Worm (Caenorhabditis elegans) whole organism, young adult: Measurements from ENCODE around the gene srh-46.
A peak's percentile ranks its signal among the peaks of the same experiment; 100 is the strongest.

Experiments
- B0035.1 ChIP-seq: sonication (generic microtip); optimal IDR thresholded peaks from 2 replicates; lab custom pipeline; 2016; ENCODE audit warnings: missing genetic modification characterization, mild to moderate bottlenecking, missing compliant biosample characterization, missing genotype, missing genetic modification reagents
- D2030.7 ChIP-seq: fragments of 200-800 bp; sonication (Bioruptor generic); IDR thresholded peaks from 2 replicates; pipeline ENCODE4 v1.3.6; 2022; ENCODE audit warnings: missing genetic modification reagents, missing genetic modification characterization, missing compliant biosample characterization
- F37B4.10 ChIP-seq: fragments of 200-800 bp; sonication (Bioruptor generic); IDR thresholded peaks from 2 replicates; pipeline ENCODE4 v1.3.6; 2022; ENCODE audit warnings: missing genetic modification characterization, missing compliant biosample characterization
- F39B2.1 ChIP-seq: fragments of 200-800 bp; sonication (Bioruptor generic); IDR thresholded peaks from 2 replicates; pipeline ENCODE4 v1.3.6; 2022; ENCODE audit warnings: missing genetic modification reagents, missing genetic modification characterization, missing compliant biosample characterization
- K11D2.4 ChIP-seq: fragments of 200-800 bp; sonication (Bioruptor generic); IDR thresholded peaks from 2 replicates; pipeline ENCODE4 v1.3.6; 2022; ENCODE audit warnings: missing genetic modification reagents, missing genetic modification characterization, missing compliant biosample characterization
- Y53G8AR.9 ChIP-seq: fragments of 200-800 bp; sonication (Bioruptor generic); conservative IDR thresholded peaks from 2 replicates; pipeline ENCODE4 v1.3.6; 2022; ENCODE audit warnings: missing genetic modification reagents, missing genetic modification characterization, missing compliant biosample characterization
- Y56A3A.18 ChIP-seq: fragments of 200-800 bp; sonication (Bioruptor generic); IDR thresholded peaks from 2 replicates; pipeline ENCODE4 v1.3.6; 2022; ENCODE audit warnings: missing genetic modification reagents, missing genetic modification characterization, missing compliant biosample characterization
- Y67H2A.10 ChIP-seq: fragments of 200-800 bp; sonication (Bioruptor generic); conservative IDR thresholded peaks from 2 replicates; pipeline ENCODE4 v1.3.6; 2022; ENCODE audit warnings: missing genetic modification reagents, missing genetic modification characterization, missing compliant biosample characterization
- Y79H2A.3 ChIP-seq: fragments of 200-800 bp; sonication (Bioruptor generic); conservative IDR thresholded peaks from 2 replicates; pipeline ENCODE4 v1.3.6; 2022; ENCODE audit warnings: missing genetic modification reagents, missing genetic modification characterization, missing compliant biosample characterization
- Y95B8A.8 ChIP-seq: fragments of 200-800 bp; sonication (Bioruptor generic); IDR thresholded peaks from 2 replicates; pipeline ENCODE4 v1.3.6; 2022; ENCODE audit warnings: missing genetic modification reagents, missing genetic modification characterization, missing compliant biosample characterization
- cebp-2 ChIP-seq: fragments of 200-800 bp; sonication (Bioruptor generic); IDR thresholded peaks from 2 replicates; pipeline ENCODE4 v1.3.6; 2022; ENCODE audit warnings: missing genetic modification characterization, missing compliant biosample characterization
- ceh-100 ChIP-seq: fragments of 200-800 bp; sonication (Bioruptor generic); IDR thresholded peaks from 2 replicates; pipeline ENCODE4 v1.3.6; 2022; ENCODE audit warnings: missing genetic modification reagents, missing genetic modification characterization, missing compliant biosample characterization
- ceh-58 ChIP-seq: fragments of 200-800 bp; sonication (Bioruptor generic); IDR thresholded peaks from 2 replicates; pipeline ENCODE4 v1.3.6; 2022; ENCODE audit warnings: missing genetic modification characterization, missing compliant biosample characterization
- ceh-91 ChIP-seq: fragments of 200-800 bp; sonication (Bioruptor generic); IDR thresholded peaks from 2 replicates; pipeline ENCODE4 v1.3.6; 2022; ENCODE audit warnings: missing genetic modification reagents, missing genetic modification characterization, missing compliant biosample characterization
- dox-1 ChIP-seq: fragments of 200-800 bp; sonication (Bioruptor generic); IDR thresholded peaks from 2 replicates; pipeline ENCODE4 v1.3.6; 2022; ENCODE audit warnings: missing genetic modification reagents, missing genetic modification characterization, missing compliant biosample characterization
- egrh-3 ChIP-seq: fragments of 200-800 bp; sonication (Bioruptor generic); IDR thresholded peaks from 2 replicates; pipeline ENCODE4 v1.3.6; 2022; ENCODE audit warnings: missing genetic modification reagents, missing genetic modification characterization, missing compliant biosample characterization
- ekl-4 ChIP-seq: fragments of 200-800 bp; sonication (Bioruptor generic); IDR thresholded peaks from 2 replicates; pipeline ENCODE4 v1.3.6; 2022; ENCODE audit warnings: missing genetic modification reagents, missing genetic modification characterization, missing compliant biosample characterization
- him-1 ChIP-seq: sonication (generic microtip); optimal IDR thresholded peaks from 2 replicates; lab custom pipeline; 2016; ENCODE audit warnings: missing genotype, missing genetic modification reagents, missing genetic modification characterization, missing compliant biosample characterization
- hlh-26 ChIP-seq: fragments of 200-800 bp; sonication (Bioruptor generic); conservative IDR thresholded peaks from 2 replicates; pipeline ENCODE4 v1.3.6; 2022; ENCODE audit warnings: missing genetic modification reagents, missing genetic modification characterization, missing compliant biosample characterization
- hmg-1.2 ChIP-seq: fragments of 200-800 bp; sonication (Bioruptor generic); IDR thresholded peaks from 2 replicates; pipeline ENCODE4 v1.3.6; 2022; ENCODE audit warnings: missing genetic modification reagents, missing genetic modification characterization, missing compliant biosample characterization
- hsf-1 ChIP-seq: fragments of 200-800 bp; sonication (Bioruptor generic); IDR thresholded peaks from 2 replicates; pipeline ENCODE4 v1.3.6; 2022; ENCODE audit warnings: missing genetic modification reagents, missing genetic modification characterization, missing compliant biosample characterization
- lag-1 ChIP-seq: fragments of 200-800 bp; sonication (Bioruptor generic); IDR thresholded peaks from 2 replicates; pipeline ENCODE4 v1.3.6; 2022; ENCODE audit warnings: missing genetic modification reagents, missing genetic modification characterization, missing compliant biosample characterization
- lin-26 ChIP-seq: fragments of 200-800 bp; sonication (Bioruptor generic); IDR thresholded peaks from 2 replicates; pipeline ENCODE4 v1.3.6; 2022; ENCODE audit warnings: missing genetic modification reagents, missing genetic modification characterization, missing compliant biosample characterization
- lin-40 ChIP-seq: sonication (generic microtip); optimal IDR thresholded peaks from 2 replicates; lab custom pipeline; 2016; ENCODE audit warnings: missing genetic modification characterization, mild to moderate bottlenecking, missing compliant biosample characterization, missing genotype, missing genetic modification reagents
- madf-10 ChIP-seq: sonication (generic microtip); optimal IDR thresholded peaks from 2 replicates; lab custom pipeline; 2016; ENCODE audit warnings: mild to moderate bottlenecking, missing genetic modification characterization, missing compliant biosample characterization
- madf-3 ChIP-seq: fragments of 200-800 bp; sonication (Bioruptor generic); IDR thresholded peaks from 2 replicates; pipeline ENCODE4 v1.3.6; 2022; ENCODE audit warnings: missing genetic modification reagents, missing genetic modification characterization, missing compliant biosample characterization
- madf-6 ChIP-seq: fragments of 200-800 bp; sonication (Bioruptor generic); IDR thresholded peaks from 2 replicates; pipeline ENCODE4 v1.3.6; 2022; ENCODE audit warnings: missing genetic modification reagents, missing genetic modification characterization, missing compliant biosample characterization
- mcd-1 ChIP-seq: fragments of 200-800 bp; sonication (Bioruptor generic); IDR thresholded peaks from 2 replicates; pipeline ENCODE4 v1.3.6; 2022; ENCODE audit warnings: missing genetic modification reagents, missing genetic modification characterization, missing compliant biosample characterization
- mel-28 ChIP-seq: sonication (generic microtip); optimal IDR thresholded peaks from 2 replicates; lab custom pipeline; 2016; ENCODE audit warnings: borderline replicate concordance, mild to moderate bottlenecking, missing genetic modification characterization, missing compliant biosample characterization
- nhr-120 ChIP-seq: fragments of 200-800 bp; sonication (Bioruptor generic); IDR thresholded peaks from 2 replicates; pipeline ENCODE4 v1.3.6; 2022; ENCODE audit warnings: missing genetic modification characterization, missing compliant biosample characterization
- nhr-179 ChIP-seq: sonication (generic microtip); optimal IDR thresholded peaks from 2 replicates; lab custom pipeline; 2016; ENCODE audit warnings: mild to moderate bottlenecking, missing genetic modification characterization, missing compliant biosample characterization
- pbrm-1 ChIP-seq: fragments of 200-800 bp; sonication (Bioruptor generic); IDR thresholded peaks from 2 replicates; pipeline ENCODE4 v1.3.6; 2022; ENCODE audit warnings: missing genetic modification reagents, missing genetic modification characterization, missing compliant biosample characterization
- rcor-1 ChIP-seq: fragments of 200-800 bp; sonication (Bioruptor generic); IDR thresholded peaks from 2 replicates; pipeline ENCODE4 v1.3.6; 2022; ENCODE audit warnings: missing genetic modification reagents, missing genetic modification characterization, missing compliant biosample characterization
- sdz-38 ChIP-seq: sonication (generic microtip); optimal IDR thresholded peaks from 2 replicates; lab custom pipeline; 2016; ENCODE audit warnings: missing genotype, missing genetic modification characterization, missing compliant biosample characterization
- somi-1 ChIP-seq: fragments of 200-800 bp; sonication (Bioruptor generic); optimal IDR thresholded peaks from 2 replicates; lab custom pipeline; 2018; ENCODE audit warnings: mild to moderate bottlenecking, missing genetic modification characterization, missing compliant biosample characterization
- tbp1 ChIP-seq: fragments of 200-800 bp; sonication (Bioruptor generic); optimal IDR thresholded peaks from 2 replicates; lab custom pipeline; 2018; ENCODE audit warnings: mild to moderate bottlenecking, missing genetic modification characterization, missing compliant biosample characterization
- tlf-1 ChIP-seq: fragments of 200-800 bp; sonication (Bioruptor generic); optimal IDR thresholded peaks from 2 replicates; lab custom pipeline; 2018; ENCODE audit warnings: mild to moderate bottlenecking, missing genetic modification characterization, missing compliant biosample characterization
- unc-130 ChIP-seq: sonication (generic microtip); optimal IDR thresholded peaks from 2 replicates; lab custom pipeline; 2016; ENCODE audit warnings: missing genetic modification reagents, missing genetic modification characterization, missing compliant biosample characterization
- unc-62 ChIP-seq: fragments of 150-350 bp; optimal IDR thresholded peaks from 2 replicates; lab custom pipeline; 2014; ENCODE audit warnings: missing biosample characterization, missing genetic modification reagents, missing genetic modification characterization
- zim-3 ChIP-seq: sonication (generic microtip); optimal IDR thresholded peaks from 2 replicates; lab custom pipeline; 2017; ENCODE audit warnings: mild to moderate bottlenecking, missing genetic modification characterization, moderate library complexity, missing compliant biosample characterization
- ztf-25 ChIP-seq: fragments of 200-800 bp; sonication (Bioruptor generic); IDR thresholded peaks from 2 replicates; pipeline ENCODE4 v1.3.6; 2022; ENCODE audit warnings: missing genetic modification reagents, missing genetic modification characterization, missing compliant biosample characterization
- ztf-28 ChIP-seq: fragments of 200-800 bp; sonication (Bioruptor generic); IDR thresholded peaks from 2 replicates; pipeline ENCODE4 v1.3.6; 2022; ENCODE audit warnings: missing genetic modification reagents, missing genetic modification characterization, missing compliant biosample characterization

srh-46 gene

ce11 chrV:11331811-11332210 is 29.1 kb upstream of the srh-46 start:
- peak; percentile 51 for TF ChIP-seq D2030.7
- TF ChIP-seq nhr-120 = peak; percentile 35; the same call in 1 of the 2 replicates
- TF ChIP-seq madf-6 (GFP tag; lab: Robert Waterston, UW) = peak; percentile 52; the same call in 1 of the 2 replicates
- TF ChIP-seq hmg-1.2 = peak; percentile 60
- peak; percentile 61 for TF ChIP-seq dox-1 (GFP tag; lab: Robert Waterston, UW)
- TF ChIP-seq ztf-25 = peak; percentile 81
- TF ChIP-seq lin-26 (GFP tag; lab: Robert Waterston, UW) = peak; percentile 83
- TF ChIP-seq Y56A3A.18 (GFP tag; lab: Robert Waterston, UW) = 0 out of 2 replicates have a peak, but pooled peaks have one; percentile 56
- TF ChIP-seq pbrm-1 (GFP tag; lab: Robert Waterston, UW) = 0 out of 2 replicates have a peak, but pooled peaks have one; percentile 37
- peak; percentile 31; the same call in 1 of the 2 replicates for TF ChIP-seq egrh-3 (GFP tag; lab: Robert Waterston, UW)
- peak; percentile 46; the same call in 1 of the 2 replicates for TF ChIP-seq mcd-1
- peak; percentile 40; the same call in 1 of the 2 replicates for TF ChIP-seq rcor-1

ce11 chrV:11329100-11329499 is 26.4 kb upstream of the srh-46 start, which contains the start of gene F47G9.6:
Gene F47G9.6 (plus strand): TSS chrV:11329400.
- TF ChIP-seq ztf-28 (GFP tag; lab: Robert Waterston, UW) (no peak), zim-3 (tag; lab: Kevin White, UChicago) (no peak), K11D2.4 (GFP tag; lab: Robert Waterston, UW) (no peak), ceh-100 (GFP tag; lab: Robert Waterston, UW) (no peak), F39B2.1 (GFP tag; lab: Robert Waterston, UW) (no peak), unc-130 (no peak), tlf-1 (GFP tag; lab: Kevin White, UChicago) (no peak), hmg-1.2 (no peak), Y95B8A.8 (GFP tag; lab: Robert Waterston, UW) (no peak), hlh-26 (GFP tag; lab: Robert Waterston, UW) (no peak), ekl-4 (GFP tag; lab: Robert Waterston, UW) (no peak), lin-40 (tag; lab: Kevin White, UChicago) (no peak)
- TF ChIP-seq, all 124 proteins: peak for 0

- TF ChIP-seq ceh-100 (GFP tag; lab: Robert Waterston, UW) = peak; percentile 92
- peak; percentile 49; the same call in 1 of the 2 replicates for TF ChIP-seq egrh-3 (GFP tag; lab: Robert Waterston, UW)
- peak; percentile 78 for TF ChIP-seq mcd-1
- TF ChIP-seq Y67H2A.10 (GFP tag; lab: Robert Waterston, UW) = 0 out of 2 replicates have a peak, but pooled peaks have one; percentile 13
- peak; percentile 31; the same call in 1 of the 2 replicates for TF ChIP-seq pbrm-1 (GFP tag; lab: Robert Waterston, UW)
- TF ChIP-seq dox-1 (GFP tag; lab: Robert Waterston, UW) = peak; percentile 53; the same call in 1 of the 2 replicates
- TF ChIP-seq ztf-28 (GFP tag; lab: Robert Waterston, UW) = peak; percentile 73; the same call in 1 of the 2 replicates
- TF ChIP-seq hmg-1.2 = peak; percentile 22; the same call in 1 of the 2 replicates
- TF ChIP-seq Y79H2A.3 = 0 out of 2 replicates have a peak, but pooled peaks have one; percentile 56
- TF ChIP-seq ceh-91 (GFP tag; lab: Robert Waterston, UW) = peak; percentile 54
- 0 out of 2 replicates have a peak, but pooled peaks have one; percentile 37 for TF ChIP-seq D2030.7
These were observed 25.9 kb upstream of the srh-46 start for ce11 chrV:11328613-11329012.

- no peak for TF ChIP-seq F37B4.10 (GFP tag; lab: Robert Waterston, UW)
- no peak for TF ChIP-seq unc-62 (GFP tag; lab: Kevin White, UChicago)
- TF ChIP-seq hsf-1 = no peak
- peak; percentile 84 for TF ChIP-seq pbrm-1 (GFP tag; lab: Robert Waterston, UW)
- TF ChIP-seq ekl-4 (GFP tag; lab: Robert Waterston, UW) = peak; percentile 77
- no peak for TF ChIP-seq B0035.1
- no peak for TF ChIP-seq Y95B8A.8 (GFP tag; lab: Robert Waterston, UW)
- TF ChIP-seq ceh-58 (GFP tag; lab: Robert Waterston, UW) = no peak
- TF ChIP-seq tbp1 (GFP tag; lab: Kevin White, UChicago) = peak; percentile 51
- no peak for TF ChIP-seq mel-28 (tag; lab: Kevin White, UChicago)
- TF ChIP-seq Y53G8AR.9 = no peak
- TF ChIP-seq lag-1 (GFP tag; lab: Robert Waterston, UW) = no peak
- TF ChIP-seq lin-40 (tag; lab: Kevin White, UChicago) = no peak
- TF ChIP-seq madf-6 (GFP tag; lab: Robert Waterston, UW) = peak; percentile 76
- TF ChIP-seq K11D2.4 (GFP tag; lab: Robert Waterston, UW) = no peak
- TF ChIP-seq madf-10 (tag; lab: Kevin White, UChicago) = no peak
- no peak for TF ChIP-seq somi-1 (GFP tag; lab: Kevin White, UChicago)
- TF ChIP-seq cebp-2 (GFP tag; lab: Robert Waterston, UW) = no peak
- no peak for TF ChIP-seq sdz-38
- TF ChIP-seq madf-3 (GFP tag; lab: Robert Waterston, UW) = no peak
- TF ChIP-seq nhr-179 (tag; lab: Kevin White, UChicago) = no peak
- TF ChIP-seq him-1 (tag; lab: Kevin White, UChicago) = no peak
These were observed 24.3 kb upstream of the srh-46 start, which contains the start of gene tmed-10 for ce11 chrV:11326914-11327367. Gene tmed-10 (minus strand): TSS chrV:11326964.
